Worm (Caenorhabditis elegans): ENCODE measurements around the gene srbc-58.
"Not testable (repeated sequence)": the region's sequence is repeated elsewhere in the genome, so short reads cannot be mapped to it uniquely, and the experiment has no call there.

DNA sequence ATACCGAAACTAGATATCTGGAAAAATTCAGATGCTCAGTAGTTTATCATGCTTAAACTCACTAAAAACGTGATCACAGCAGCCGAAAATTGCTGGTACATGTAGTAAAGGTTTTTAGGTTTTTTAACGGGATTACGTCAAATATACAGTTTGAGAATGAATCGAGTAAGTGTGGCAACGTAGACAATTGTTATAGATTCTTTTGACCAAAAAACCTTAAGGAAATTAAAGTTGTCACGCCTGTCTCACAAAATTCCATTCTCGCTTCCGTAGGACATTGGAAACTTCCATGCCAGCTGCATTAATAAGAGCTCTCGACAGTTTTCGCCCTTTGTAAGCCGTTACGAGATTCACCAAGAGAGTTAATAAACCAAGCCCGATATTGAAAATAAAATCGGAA, 48.1 kb downstream of the srbc-58 start, which contains the start of gene srx-31:
- TF ChIP-seq him-1, W03F9.2, dao-5 (tag; optimal IDR thresholded peaks at IDR 0.05): not testable (repeated sequence)

All from whole organism, L4/young adult.